Fruit fly (Drosophila melanogaster) whole organism, prepupa: ENCODE results near the gene Pten.

ENCODE experiments used
- esn ChIP-seq: fragments of 200-800 bp; sonication (Bioruptor generic); optimal IDR thresholded peaks from 2 replicates; lab custom pipeline; 2016; ENCODE audit warnings: missing biosample characterization, mild to moderate bottlenecking, missing genetic modification characterization, moderate library complexity
- fd85E ChIP-seq: fragments of 200-800 bp; sonication (Bioruptor generic); optimal IDR thresholded peaks from 3 replicates; lab custom pipeline; 2016; ENCODE audit warnings: missing biosample characterization, missing genetic modification characterization
- spab ChIP-seq: fragments of 200-800 bp; sonication (Bioruptor generic); optimal IDR thresholded peaks from 2 replicates; lab custom pipeline; 2017; ENCODE audit warnings: missing biosample characterization, mild to moderate bottlenecking, missing genetic modification characterization, missing genetic modification reagents
- topi ChIP-seq: fragments of 200-800 bp; sonication (Bioruptor generic); optimal IDR thresholded peaks from 3 replicates; lab custom pipeline; 2016; ENCODE audit warnings: missing biosample characterization, missing genetic modification characterization

DNA sequence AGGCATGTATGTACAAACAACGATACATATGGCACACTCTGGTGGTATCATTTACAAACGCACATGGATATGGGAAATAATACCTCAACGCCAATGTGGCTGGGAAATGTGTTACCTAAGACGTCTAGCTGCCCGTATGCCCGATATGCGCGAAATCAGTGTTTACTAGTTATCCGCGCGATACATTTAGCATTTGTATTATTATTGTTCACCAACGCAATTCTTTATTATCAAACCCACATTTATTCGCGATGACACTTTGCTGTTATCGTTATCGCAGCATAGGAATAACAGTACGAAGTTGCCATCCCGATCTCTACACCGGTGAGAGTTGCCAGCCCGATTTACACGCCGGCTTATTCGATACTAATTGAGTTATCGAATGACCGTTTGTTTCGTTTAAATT, 14.1 kb downstream of the Pten start, which contains the start of gene chico:
- no peak for TF ChIP-seq esn
- no peak for TF ChIP-seq fd85E (GFP tag; lab: Kevin White, UChicago)
- TF ChIP-seq topi (GFP tag; lab: Kevin White, UChicago) = no peak
- TF ChIP-seq spab = no peak
